Worm (Caenorhabditis elegans) whole organism, late embryonic: ENCODE measurements around the gene rpi-1.

Experiments used
- C08G9.2 ChIP-seq: sonication (generic microtip); optimal IDR thresholded peaks from 2 replicates; lab custom pipeline; 2016; ENCODE audit warnings: mild to moderate bottlenecking, missing genetic modification characterization, moderate library complexity, missing compliant biosample characterization
- F13H6.1 ChIP-seq: sonication (generic microtip); optimal IDR thresholded peaks from 2 replicates; lab custom pipeline; 2016; ENCODE audit warnings: missing genetic modification characterization, missing compliant biosample characterization
- hlh-13 ChIP-seq: fragments of 200-800 bp; sonication (Bioruptor generic); optimal IDR thresholded peaks from 2 replicates; lab custom pipeline; 2018; ENCODE audit warnings: mild to moderate bottlenecking, missing genetic modification characterization, missing compliant biosample characterization
- pha-4 ChIP-seq: fragments of 150-350 bp; optimal IDR thresholded peaks from 2 replicates; lab custom pipeline; 2018; ENCODE audit warnings: missing biosample characterization, missing genetic modification reagents, missing genetic modification characterization
- rnt-1 ChIP-seq: sonication (generic microtip); optimal IDR thresholded peaks from 2 replicates; lab custom pipeline; 2016; ENCODE audit warnings: missing genetic modification characterization, missing compliant biosample characterization
- unc-86 ChIP-seq: sonication (generic microtip); optimal IDR thresholded peaks from 2 replicates; lab custom pipeline; 2016; ENCODE audit warnings: missing genetic modification characterization, missing compliant biosample characterization
- zip-5 ChIP-seq: sonication (generic microtip); optimal IDR thresholded peaks from 2 replicates; lab custom pipeline; 2016; ENCODE audit warnings: missing genetic modification characterization, missing compliant biosample characterization

- TF ChIP-seq unc-86 (no peak), pha-4 (tag; lab: Kevin White, UChicago) (no peak), C08G9.2 (no peak), hlh-13 (GFP tag; lab: Kevin White, UChicago) (no peak), zip-5 (tag; lab: Kevin White, UChicago) (no peak), rnt-1 (no peak), F13H6.1 (no peak)
Observed at ce11 chrII:13956529-13956928, 5.7 kb downstream of the rpi-1 start.
